In the genomic region with DNA sequence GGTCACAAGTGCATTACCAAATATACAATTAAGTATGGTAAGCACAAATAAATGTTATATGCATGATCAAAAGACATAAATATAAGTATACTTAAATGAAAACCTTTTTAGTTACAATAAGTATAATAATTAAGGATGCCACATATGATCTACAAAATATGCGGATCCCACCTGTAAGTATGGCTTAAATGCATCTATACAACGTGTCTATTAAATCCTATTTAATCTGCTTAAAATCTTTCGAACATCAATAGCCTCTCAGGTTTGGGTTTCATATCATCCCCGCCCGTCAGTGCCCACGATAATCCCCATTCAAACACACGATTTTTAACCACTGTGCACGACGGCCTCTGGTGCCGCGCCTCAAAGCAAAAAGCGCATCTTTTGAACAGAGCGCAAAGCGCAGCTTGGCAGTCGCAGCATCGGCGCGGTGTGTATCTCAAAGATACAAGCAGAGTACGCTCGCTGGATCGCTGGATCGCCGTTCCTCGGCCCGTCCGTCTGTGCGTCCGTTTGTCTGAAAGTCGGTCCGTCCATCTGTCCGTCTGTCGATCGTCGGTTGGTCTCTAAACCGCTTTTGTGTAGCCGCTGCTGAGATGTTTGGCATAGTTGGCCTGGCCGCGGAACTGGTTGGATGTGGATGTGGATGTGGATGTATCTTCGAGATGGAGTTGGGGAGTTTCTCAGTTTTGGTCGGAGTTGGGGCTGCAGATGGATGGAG, we compare ENCODE assay signal across 3 fruit fly cellular contexts.
TF ChIP-seq lines count a peak whose summit lies in the region.

No protein-coding gene starts in this region.

TF ChIP-seq in whole organism, embryonic, 481 proteins besides CTCF, POLR2A, EP300 and RAD21 (continued from another document and continues in another):
- TF ChIP-seq Max (GFP tag; optimal IDR thresholded peaks at IDR 0.05; lab: Kevin White, UChicago) (no peak), ftz-f1 (GFP tag; optimal IDR thresholded peaks at IDR 0.05; lab: Kevin White, UChicago) (no peak), CG15269 (tag; optimal IDR thresholded peaks at IDR 0.05; lab: Kevin White, UChicago) (peak; percentile 17), CG6689 (GFP tag; IDR thresholded peaks at IDR 0.05; lab: Robert Waterston, UW) (peak; percentile 37; the same call in 1 of the 2 replicates), CG17829 (tag; optimal IDR thresholded peaks at IDR 0.05; lab: Kevin White, UChicago) (peak; percentile 13), Camta (GFP tag; optimal IDR thresholded peaks at IDR 0.05; lab: Kevin White, UChicago) (no peak), trh (GFP tag; optimal IDR thresholded peaks at IDR 0.05; lab: Kevin White, UChicago) (no peak), CG17568 (GFP tag; optimal IDR thresholded peaks at IDR 0.05; lab: Kevin White, UChicago) (no peak), fd96Cb (tag; optimal IDR thresholded peaks at IDR 0.05; lab: Kevin White, UChicago) (peak; percentile 28), lov (optimal IDR thresholded peaks at IDR 0.05; lab: Kevin White, UChicago) (no peak), lov (GFP tag; IDR thresholded peaks at IDR 0.05; lab: Robert Waterston, UW) (0 out of 3 replicates have a peak, but pooled peaks have one; percentile 43), CG10267 (tag; optimal IDR thresholded peaks at IDR 0.05; lab: Kevin White, UChicago) (peak; percentile 7), CG11085 (GFP tag; IDR thresholded peaks at IDR 0.05; lab: Robert Waterston, UW) (no peak), dysf (GFP tag; IDR thresholded peaks at IDR 0.05; lab: Robert Waterston, UW) (peak; percentile 26; the same call in 1 of the 3 replicates), Side (GFP tag; optimal IDR thresholded peaks at IDR 0.05; lab: Kevin White, UChicago) (peak; percentile 5), CG2678 (tag; optimal IDR thresholded peaks at IDR 0.05; lab: Kevin White, UChicago) (peak; percentile 37), Deaf1 (tag; optimal IDR thresholded peaks at IDR 0.05; lab: Kevin White, UChicago) (no peak), vnd (GFP tag; IDR thresholded peaks at IDR 0.05; lab: Robert Waterston, UW; ENCODE audit: partially characterized antibody) (no peak), CG2129 (GFP tag; IDR thresholded peaks at IDR 0.05; lab: Robert Waterston, UW; ENCODE audit: partially characterized antibody) (no peak), Ssrp (tag; optimal IDR thresholded peaks at IDR 0.05; lab: Kevin White, UChicago) (peak; percentile 35), z (GFP tag; IDR thresholded peaks at IDR 0.05; lab: Robert Waterston, UW) (peak; percentile 7; the same call in 1 of the 3 replicates), CG13424 (tag; optimal IDR thresholded peaks at IDR 0.05; lab: Kevin White, UChicago) (peak; percentile 48), ATbp (GFP tag; optimal IDR thresholded peaks at IDR 0.05; lab: Kevin White, UChicago) (peak; percentile 14), lola (GFP tag; optimal IDR thresholded peaks at IDR 0.05; lab: Kevin White, UChicago) (peak in 1 of 3 experiments; percentile 19), CG12391 (tag; optimal IDR thresholded peaks at IDR 0.05; lab: Kevin White, UChicago) (peak; percentile 32), CG9437 (GFP tag; optimal IDR thresholded peaks at IDR 0.05; lab: Kevin White, UChicago) (peak; percentile 30), eve (GFP tag; optimal IDR thresholded peaks at IDR 0.05; lab: Kevin White, UChicago) (peak in 1 of 2 experiments; percentile 74), CG2712 (tag; optimal IDR thresholded peaks at IDR 0.05; lab: Kevin White, UChicago) (peak; percentile 53), tgo (GFP tag; IDR thresholded peaks at IDR 0.05; lab: Robert Waterston, UW) (no peak), Dek (tag; optimal IDR thresholded peaks at IDR 0.05; lab: Kevin White, UChicago) (no peak), CG2199 (GFP tag; IDR thresholded peaks at IDR 0.05; lab: Robert Waterston, UW) (peak; percentile 68; the same call in 1 of the 3 replicates), CG3995 (GFP tag; optimal IDR thresholded peaks at IDR 0.05; lab: Kevin White, UChicago) (no peak), CG17361 (GFP tag; IDR thresholded peaks at IDR 0.05; lab: Robert Waterston, UW) (peak; percentile 67; the same call in 2 of the 3 replicates), Med (GFP tag; lab: Kevin White, UChicago) (peak; percentile 23), BtbVII (GFP tag; optimal IDR thresholded peaks at IDR 0.05; lab: Kevin White, UChicago) (no peak), row (GFP tag; IDR thresholded peaks at IDR 0.05; lab: Robert Waterston, UW) (peak; percentile 32; the same call in 2 of the 3 replicates), Atf3 (GFP tag; optimal IDR thresholded peaks at IDR 0.05; lab: Kevin White, UChicago) (no peak), CG3065 (GFP tag; optimal IDR thresholded peaks at IDR 0.05; lab: Kevin White, UChicago) (no peak), CG8924 (tag; optimal IDR thresholded peaks at IDR 0.05; lab: Kevin White, UChicago) (peak; percentile 11), CG30431 (GFP tag; optimal IDR thresholded peaks at IDR 0.05; lab: Kevin White, UChicago) (no peak)

TF ChIP-seq in whole organism, prepupa, 60 proteins besides CTCF, POLR2A, EP300 and RAD21 (continued from another document):
- TF ChIP-seq CG32006 (GFP tag; optimal IDR thresholded peaks at IDR 0.05; lab: Kevin White, UChicago) (peak; percentile 94), CG6854 (GFP tag; optimal IDR thresholded peaks at IDR 0.05; lab: Kevin White, UChicago) (peak; percentile 9), Smox (GFP tag; optimal IDR thresholded peaks at IDR 0.05; lab: Kevin White, UChicago) (peak; percentile 88), spab (GFP tag; optimal IDR thresholded peaks at IDR 0.05; lab: Kevin White, UChicago) (peak; percentile 90), fkh (GFP tag; optimal IDR thresholded peaks at IDR 0.05; lab: Kevin White, UChicago) (no peak), achi (GFP tag; optimal IDR thresholded peaks at IDR 0.05; lab: Kevin White, UChicago) (peak; percentile 89), CG8119 (GFP tag; IDR thresholded peaks at IDR 0.05; lab: Robert Waterston, UW) (peak; percentile 76; the same call in 2 of the 3 replicates), dac (GFP tag; optimal IDR thresholded peaks at IDR 0.05; lab: Kevin White, UChicago) (peak; percentile 72), Blimp-1 (GFP tag; optimal IDR thresholded peaks at IDR 0.05; lab: Kevin White, UChicago) (peak; percentile 59), esn (GFP tag; optimal IDR thresholded peaks at IDR 0.05; lab: Kevin White, UChicago) (peak; percentile 93), CG10631 (GFP tag; optimal IDR thresholded peaks at IDR 0.05; lab: Kevin White, UChicago) (peak; percentile 92), svp (GFP tag; lab: Kevin White, UChicago) (peak; percentile 95), CG7368 (GFP tag; optimal IDR thresholded peaks at IDR 0.05; lab: Kevin White, UChicago) (peak; percentile 87), fd59A (GFP tag; optimal IDR thresholded peaks at IDR 0.05; lab: Kevin White, UChicago) (peak; percentile 90), CG11902 (GFP tag; optimal IDR thresholded peaks at IDR 0.05; lab: Kevin White, UChicago) (peak; percentile 82), Sox14 (GFP tag; optimal IDR thresholded peaks at IDR 0.05; lab: Kevin White, UChicago) (peak; percentile 90), CG11294 (GFP tag; IDR thresholded peaks at IDR 0.05; lab: Robert Waterston, UW) (no peak), Eip75B (GFP tag; optimal IDR thresholded peaks at IDR 0.05; lab: Kevin White, UChicago) (peak; percentile 89), salr (GFP tag; optimal IDR thresholded peaks at IDR 0.05; lab: Kevin White, UChicago) (peak; percentile 63 to 90), CG11762 (GFP tag; optimal IDR thresholded peaks at IDR 0.05; lab: Kevin White, UChicago; ENCODE audit: insufficient read depth) (peak; percentile 86), CG31627 (GFP tag; optimal IDR thresholded peaks at IDR 0.05; lab: Kevin White, UChicago) (peak; percentile 81), CG15336 (GFP tag; IDR thresholded peaks at IDR 0.05; lab: Robert Waterston, UW) (peak; percentile 75), Sox102F (GFP tag; optimal IDR thresholded peaks at IDR 0.05; lab: Kevin White, UChicago) (peak; percentile 83), Hr39 (GFP tag; optimal IDR thresholded peaks at IDR 0.05; lab: Kevin White, UChicago) (peak; percentile 78), Hr38 (GFP tag; optimal IDR thresholded peaks at IDR 0.05; lab: Kevin White, UChicago) (no peak), vri (GFP tag; optimal IDR thresholded peaks at IDR 0.05; lab: Kevin White, UChicago) (peak; percentile 67), CG6163 (GFP tag; IDR thresholded peaks at IDR 0.05; lab: Robert Waterston, UW) (no peak), CG16779 (tag; optimal IDR thresholded peaks at IDR 0.05; lab: Kevin White, UChicago) (peak; percentile 72), cyc (GFP tag; optimal IDR thresholded peaks at IDR 0.05; lab: Kevin White, UChicago) (peak; percentile 78), acj6 (GFP tag; optimal IDR thresholded peaks at IDR 0.05; lab: Kevin White, UChicago) (peak; percentile 90), OdsH (GFP tag; optimal IDR thresholded peaks at IDR 0.05; lab: Kevin White, UChicago) (peak; percentile 90), ss (GFP tag; optimal IDR thresholded peaks at IDR 0.05; lab: Kevin White, UChicago) (peak; percentile 71 to 90), Eip78C (GFP tag; lab: Kevin White, UChicago) (peak; percentile 98), Eip93F (GFP tag; optimal IDR thresholded peaks at IDR 0.05; lab: Kevin White, UChicago) (peak; percentile 64), Ets96B (tag; optimal IDR thresholded peaks at IDR 0.05; lab: Kevin White, UChicago) (peak; percentile 89), Met (GFP tag; optimal IDR thresholded peaks at IDR 0.05; lab: Kevin White, UChicago) (peak; percentile 91), lz (GFP tag; optimal IDR thresholded peaks at IDR 0.05; lab: Kevin White, UChicago) (peak; percentile 87), CG3919 (GFP tag; optimal IDR thresholded peaks at IDR 0.05; lab: Kevin White, UChicago) (peak; percentile 90), CG6276 (GFP tag; optimal IDR thresholded peaks at IDR 0.05; lab: Kevin White, UChicago) (peak; percentile 83), fd85E (GFP tag; optimal IDR thresholded peaks at IDR 0.05; lab: Kevin White, UChicago) (peak; percentile 64)
TF ChIP-seq in whole organism, prepupa: peak in this region for 56.

TF ChIP-seq in whole organism, wandering third instar larva, 38 proteins besides CTCF, POLR2A, EP300 and RAD21 (continued from another document):
- TF ChIP-seq br (GFP tag; optimal IDR thresholded peaks at IDR 0.05; lab: Kevin White, UChicago) (peak; percentile 72), jim (GFP tag; optimal IDR thresholded peaks at IDR 0.05; lab: Kevin White, UChicago) (no peak), Rel (GFP tag; optimal IDR thresholded peaks at IDR 0.05; lab: Kevin White, UChicago) (peak; percentile 62), Rel (tag; optimal IDR thresholded peaks at IDR 0.05; lab: Kevin White, UChicago) (no peak), OdsH (GFP tag; optimal IDR thresholded peaks at IDR 0.05; lab: Kevin White, UChicago) (peak; percentile 84)
